Fruit fly (Drosophila melanogaster): ENCODE results near the gene Atxn7.

The Atxn7 gene

dm6 chr2L:2426444-2427188 is 51.0 kb downstream of the Atxn7 start (continued):
- peak; percentile 28 for TF ChIP-seq chn (GFP tag; optimal IDR thresholded peaks at IDR 0.05)
- no peak for TF ChIP-seq CG8281 (tag; optimal IDR thresholded peaks at IDR 0.05)
- TF ChIP-seq PHDP (tag; optimal IDR thresholded peaks at IDR 0.05), result peak; percentile 39
- peak; percentile 54 for TF ChIP-seq bcd (GFP tag; optimal IDR thresholded peaks at IDR 0.05)
- TF ChIP-seq Myb (GFP tag; optimal IDR thresholded peaks at IDR 0.05), result peak; percentile 22
- no peak for TF ChIP-seq CG43689 (GFP tag; IDR thresholded peaks at IDR 0.05)
- 0 out of 3 replicates have a peak, but pooled peaks have one; percentile 25 for TF ChIP-seq croc (GFP tag; conservative IDR thresholded peaks at IDR 0.05)
- TF ChIP-seq CG5245 (GFP tag; optimal IDR thresholded peaks at IDR 0.05), result peak; percentile 35
- TF ChIP-seq danr (GFP tag; IDR thresholded peaks at IDR 0.05), result peak; percentile 13; the same call in 1 of the 2 replicates
- TF ChIP-seq CG31441 (GFP tag; IDR thresholded peaks at IDR 0.05), result peak; percentile 66
- no peak for TF ChIP-seq CG34224 (GFP tag; IDR thresholded peaks at IDR 0.05; ENCODE audit: partially characterized antibody)
- TF ChIP-seq onecut (GFP tag; IDR thresholded peaks at IDR 0.05), result 0 out of 2 replicates have a peak, but pooled peaks have one; percentile 32
- peak; percentile 12 for TF ChIP-seq NK7.1 (GFP tag; optimal IDR thresholded peaks at IDR 0.05)
- TF ChIP-seq CG14667 (GFP tag; IDR thresholded peaks at IDR 0.05), result peak; percentile 34; the same call in 1 of the 2 replicates
- no peak for TF ChIP-seq CG34376 (GFP tag; optimal IDR thresholded peaks at IDR 0.05)
- TF ChIP-seq kni (GFP tag; optimal IDR thresholded peaks at IDR 0.05), result no peak
- TF ChIP-seq tll (GFP tag; optimal IDR thresholded peaks at IDR 0.05), result no peak
- TF ChIP-seq Xrp1 (GFP tag; IDR thresholded peaks at IDR 0.05), result peak; percentile 55; the same call in 1 of the 2 replicates
- TF ChIP-seq stwl (tag; optimal IDR thresholded peaks at IDR 0.05), result no peak
- TF ChIP-seq CG2712 (tag; optimal IDR thresholded peaks at IDR 0.05), result peak; percentile 58
- no peak for TF ChIP-seq zen2 (GFP tag; IDR thresholded peaks at IDR 0.05; ENCODE audit: partially characterized antibody)
- TF ChIP-seq CG11093 (GFP tag; IDR thresholded peaks at IDR 0.05), result peak; percentile 11; the same call in 1 of the 3 replicates
- no peak for TF ChIP-seq CG10321 (GFP tag; IDR thresholded peaks at IDR 0.05)
- TF ChIP-seq CG6765 (GFP tag; optimal IDR thresholded peaks at IDR 0.05), result no peak
- TF ChIP-seq Sox100B (GFP tag; optimal IDR thresholded peaks at IDR 0.05), result peak; percentile 44
- TF ChIP-seq z (GFP tag; IDR thresholded peaks at IDR 0.05), result no peak
- no peak for TF ChIP-seq trh (GFP tag; optimal IDR thresholded peaks at IDR 0.05)
- no peak for TF ChIP-seq gsb-n (tag; optimal IDR thresholded peaks at IDR 0.05)
- no peak for TF ChIP-seq Doc2 (GFP tag; IDR thresholded peaks at IDR 0.05)
- TF ChIP-seq ssp (GFP tag; IDR thresholded peaks at IDR 0.05), result 0 out of 2 replicates have a peak, but pooled peaks have one; percentile 14
- peak; percentile 63 for TF ChIP-seq Ptx1 (GFP tag; IDR thresholded peaks at IDR 0.05)
- no peak for TF ChIP-seq Mad (GFP tag; optimal IDR thresholded peaks at IDR 0.05)
- no peak for TF ChIP-seq Dp (GFP tag; optimal IDR thresholded peaks at IDR 0.05)
- TF ChIP-seq CG4424 (GFP tag; optimal IDR thresholded peaks at IDR 0.05), result peak; percentile 38
- TF ChIP-seq Atf6 (GFP tag; IDR thresholded peaks at IDR 0.05), result peak; percentile 39; the same call in 1 of the 2 replicates
- TF ChIP-seq ara (GFP tag; IDR thresholded peaks at IDR 0.05), result 0 out of 2 replicates have a peak, but pooled peaks have one; percentile 17
- no peak for TF ChIP-seq CG14860 (GFP tag; IDR thresholded peaks at IDR 0.05; ENCODE audit: partially characterized antibody)
- no peak for TF ChIP-seq caup (GFP tag; optimal IDR thresholded peaks at IDR 0.05; ENCODE audit: severe bottlenecking)
- TF ChIP-seq CG15269 (tag; optimal IDR thresholded peaks at IDR 0.05), result peak; percentile 55
- TF ChIP-seq ase (GFP tag; IDR thresholded peaks at IDR 0.05), result peak; percentile 42; the same call in 1 of the 3 replicates
- peak; percentile 80 for TF ChIP-seq Med (GFP tag)
- TF ChIP-seq CG33557 (GFP tag; optimal IDR thresholded peaks at IDR 0.05), result no peak
- TF ChIP-seq CG13424 (tag; optimal IDR thresholded peaks at IDR 0.05), result peak; percentile 49
- no peak for TF ChIP-seq vnd (GFP tag; IDR thresholded peaks at IDR 0.05; ENCODE audit: partially characterized antibody)
- TF ChIP-seq gcm (GFP tag; optimal IDR thresholded peaks at IDR 0.05), result no peak
- TF ChIP-seq bab2 (GFP tag; optimal IDR thresholded peaks at IDR 0.05), result peak; percentile 44
- TF ChIP-seq HHEX (GFP tag; optimal IDR thresholded peaks at IDR 0.05), result peak; percentile 21
- TF ChIP-seq Oaz (GFP tag; IDR thresholded peaks at IDR 0.05), result peak; percentile 28; the same call in 1 of the 2 replicates

All from whole organism, embryonic.